Worm (Caenorhabditis elegans): ENCODE results near the gene emb-9.

- TF ChIP-seq nhr-237 (tag; optimal IDR thresholded peaks at IDR 0.05) (no peak), pha-4 (tag; optimal IDR thresholded peaks at IDR 0.05) (no peak), unc-39 (tag; optimal IDR thresholded peaks at IDR 0.05) (no peak), flh-1 (GFP tag; optimal IDR thresholded peaks at IDR 0.05) (no peak), lsy-2 (tag; optimal IDR thresholded peaks at IDR 0.05) (no peak), mep-1 (tag; optimal IDR thresholded peaks at IDR 0.05) (no peak), ceh-43 (GFP tag; optimal IDR thresholded peaks at IDR 0.05) (no peak), sem-2 (GFP tag; optimal IDR thresholded peaks at IDR 0.05) (no peak), ces-1 (GFP tag; optimal IDR thresholded peaks at IDR 0.05) (no peak), nhr-76 (tag; optimal IDR thresholded peaks at IDR 0.05) (no peak)
These were observed 19.5 kb downstream of the emb-9 start, which contains the start of gene C40H1.7 for ce11 chrIII:9324724-9325123.
